Fruit fly (Drosophila melanogaster): Measurements from ENCODE around the gene Cds.
A peak's percentile ranks its signal among the peaks of the same experiment; 100 is the strongest.

Cds gene

dm6 chr3L:8081822-8082221 is 45.7 kb upstream of the Cds start (continued):
- TF ChIP-seq CG34224 (GFP tag; IDR thresholded peaks at IDR 0.05; ENCODE audit: partially characterized antibody) (no peak; the same call in 2 of the 3 replicates), pros (GFP tag; optimal IDR thresholded peaks at IDR 0.05) (no peak)

dm6 chr3L:8086218-8086617 is 41.3 kb upstream of the Cds start:
- TF ChIP-seq CG7963 (GFP tag; IDR thresholded peaks at IDR 0.05; ENCODE audit: partially characterized antibody) (no peak), tx (GFP tag; optimal IDR thresholded peaks at IDR 0.05) (no peak), sob (GFP tag; IDR thresholded peaks at IDR 0.05) (no peak), Xrp1 (GFP tag; IDR thresholded peaks at IDR 0.05) (no peak), trem (tag; optimal IDR thresholded peaks at IDR 0.05) (no peak), Med (GFP tag) (peak; percentile 41), CG3838 (GFP tag; optimal IDR thresholded peaks at IDR 0.05) (no peak), sim (GFP tag; IDR thresholded peaks at IDR 0.05) (no peak), nmo (GFP tag; optimal IDR thresholded peaks at IDR 0.05) (no peak), CG12942 (GFP tag; optimal IDR thresholded peaks at IDR 0.05) (no peak), CG9797 (GFP tag; optimal IDR thresholded peaks at IDR 0.05) (no peak), vvl (GFP tag; IDR thresholded peaks at IDR 0.05) (0 out of 2 replicates have a peak, but pooled peaks have one; percentile 25), emc (GFP tag; optimal IDR thresholded peaks at IDR 0.05) (no peak), CG5953 (GFP tag; IDR thresholded peaks at IDR 0.05) (no peak), Dp (GFP tag; optimal IDR thresholded peaks at IDR 0.05) (no peak), chinmo (GFP tag; IDR thresholded peaks at IDR 0.05; ENCODE audit: partially characterized antibody) (0 out of 4 replicates have a peak, but pooled peaks have one; percentile 74), abd-A (tag; optimal IDR thresholded peaks at IDR 0.05) (peak; percentile 24), Sry-β (GFP tag; optimal IDR thresholded peaks at IDR 0.05) (no peak), en (GFP tag; optimal IDR thresholded peaks at IDR 0.05) (no peak), CG33213 (GFP tag; optimal IDR thresholded peaks at IDR 0.05) (no peak), CG12071 (GFP tag; optimal IDR thresholded peaks at IDR 0.05) (no peak), sd (tag; optimal IDR thresholded peaks at IDR 0.05) (peak; percentile 69)

dm6 chr3L:8091650-8092068 is 35.9 kb upstream of the Cds start, which contains the start of gene CG7565:
CG7565 (minus strand) TSS chr3L:8091786.
- TF ChIP-seq CG15011 (GFP tag; optimal IDR thresholded peaks at IDR 0.05) = no peak
- TF ChIP-seq ato (GFP tag; IDR thresholded peaks at IDR 0.05; ENCODE audit: partially characterized antibody) = no peak
- no peak for TF ChIP-seq cg (GFP tag; optimal IDR thresholded peaks at IDR 0.05)
- TF ChIP-seq bbx (GFP tag; IDR thresholded peaks at IDR 0.05; ENCODE audit: partially characterized antibody) = peak; percentile 59; the same call in 1 of the 2 replicates
- TF ChIP-seq CG31365 (tag; optimal IDR thresholded peaks at IDR 0.05) = peak; percentile 33
- TF ChIP-seq MESR4 (GFP tag; optimal IDR thresholded peaks at IDR 0.05) = peak; percentile 76
- peak; percentile 3 for TF ChIP-seq tap (tag; optimal IDR thresholded peaks at IDR 0.05)
- TF ChIP-seq NC2α (GFP tag; optimal IDR thresholded peaks at IDR 0.05) = no peak
- TF ChIP-seq tup (GFP tag; optimal IDR thresholded peaks at IDR 0.05) = peak; percentile 33
- no peak for TF ChIP-seq kay (GFP tag; optimal IDR thresholded peaks at IDR 0.05)
- peak; percentile 88 for TF ChIP-seq CG15514 (GFP tag; optimal IDR thresholded peaks at IDR 0.05)
- peak; percentile 88 for TF ChIP-seq CG12769 (tag; optimal IDR thresholded peaks at IDR 0.05)
- peak; percentile 21 for TF ChIP-seq CG18619 (GFP tag; optimal IDR thresholded peaks at IDR 0.05)
- peak; percentile 77 for TF ChIP-seq Myb (GFP tag; optimal IDR thresholded peaks at IDR 0.05)
- peak; percentile 77 for TF ChIP-seq vvl (GFP tag; IDR thresholded peaks at IDR 0.05)
- TF ChIP-seq repo (GFP tag; optimal IDR thresholded peaks at IDR 0.05) = no peak
- peak; percentile 60 for TF ChIP-seq lilli (GFP tag; optimal IDR thresholded peaks at IDR 0.05)
- TF ChIP-seq tx (GFP tag; optimal IDR thresholded peaks at IDR 0.05) = peak; percentile 33
- no peak for TF ChIP-seq CG30431 (GFP tag; optimal IDR thresholded peaks at IDR 0.05)
- TF ChIP-seq CG17912 (GFP tag; optimal IDR thresholded peaks at IDR 0.05) = peak; percentile 67
- TF ChIP-seq tin (GFP tag; optimal IDR thresholded peaks at IDR 0.05) = peak; percentile 38
- TF ChIP-seq CG2712 (tag; optimal IDR thresholded peaks at IDR 0.05) = peak; percentile 12
- TF ChIP-seq fd102C (GFP tag; optimal IDR thresholded peaks at IDR 0.05) = no peak
- no peak for TF ChIP-seq Usf (GFP tag; optimal IDR thresholded peaks at IDR 0.05)
- peak; percentile 17 to 64 for TF ChIP-seq dpn (GFP tag; optimal IDR thresholded peaks at IDR 0.05)
- peak; percentile 67 for TF ChIP-seq Hmr (GFP tag; optimal IDR thresholded peaks at IDR 0.05)
